Worm (Caenorhabditis elegans) whole organism, L2 larva: ENCODE results near the gene ZC266.1.

ENCODE experiments used
- elt-1 ChIP-seq: fragments of 150-350 bp; optimal IDR thresholded peaks from 2 replicates; lab custom pipeline; 2014; ENCODE audit warnings: missing biosample characterization, missing genetic modification characterization
- elt-3 ChIP-seq: sonication (generic microtip); optimal IDR thresholded peaks from 2 replicates; lab custom pipeline; 2017; ENCODE audit warnings: missing biosample characterization, missing genetic modification characterization

DNA sequence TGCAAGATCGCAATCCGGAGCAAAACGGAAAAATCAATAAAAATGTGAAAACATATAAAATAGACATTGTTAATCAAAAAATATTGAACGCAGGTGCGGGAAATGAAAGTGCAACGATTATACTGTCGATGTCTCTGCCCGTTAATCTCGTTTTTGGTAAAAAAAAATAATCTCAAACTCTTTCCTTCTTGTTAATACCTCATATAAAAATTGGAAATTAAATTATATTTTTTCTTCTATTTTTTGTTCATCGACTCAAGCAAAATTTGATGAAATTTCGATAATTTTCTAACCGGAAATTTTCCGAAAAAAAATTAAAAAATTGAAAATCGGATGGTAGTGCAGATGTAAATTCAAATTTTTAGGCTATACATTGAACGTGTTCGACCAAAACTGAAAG, 27.6 kb downstream of the ZC266.1 start, which contains the start of gene K03B4.9:
- TF ChIP-seq elt-3 (no peak), elt-1 (tag; lab: Kevin White, UChicago) (no peak)
